Fruit fly (Drosophila melanogaster) Kc167 (cell line): ENCODE results near the gene CG31140.

Experiments
- Myc ChIP-seq: fragments of >200 bp; optimal IDR thresholded peaks from 2 replicates; lab custom pipeline; 2017; ENCODE audit warnings: missing external identifiers
- h ChIP-seq: fragments of >200 bp; optimal IDR thresholded peaks from 3 replicates; lab custom pipeline; 2018; ENCODE audit warnings: missing external identifiers
- insv ChIP-seq: fragments of >200 bp; optimal IDR thresholded peaks from 3 replicates; lab custom pipeline; 2018; ENCODE audit warnings: missing external identifiers
- psq ChIP-seq: fragments of >200 bp; optimal IDR thresholded peaks from 2 replicates; lab custom pipeline; 2017; ENCODE audit warnings: missing external identifiers

dm6 chr3R:24014600-24014999 lies 51.6 kb downstream of the CG31140 start:
- TF ChIP-seq psq (lab: Kevin White, UChicago) (no peak), h (lab: Kevin White, UChicago) (no peak), Myc (lab: Kevin White, UChicago) (no peak), insv (no peak)
